Fruit fly (Drosophila melanogaster): ENCODE measurements around the gene Ccp84Aa.

Ccp84Aa gene

dm6 chr3R:6703784-6704183, at the start of gene Ccp84Aa:
Gene Ccp84Aa (plus strand): TSS chr3R:6704084.
- TF ChIP-seq CG9139 (GFP tag; optimal IDR thresholded peaks at IDR 0.05): no peak
- no peak for TF ChIP-seq topi (GFP tag; optimal IDR thresholded peaks at IDR 0.05)
- no peak for TF ChIP-seq CG6276 (GFP tag; optimal IDR thresholded peaks at IDR 0.05)
- TF ChIP-seq ss (GFP tag; optimal IDR thresholded peaks at IDR 0.05): no peak
- no peak for TF ChIP-seq esn (GFP tag; optimal IDR thresholded peaks at IDR 0.05)
- TF ChIP-seq eg (GFP tag; IDR thresholded peaks at IDR 0.05): no peak

dm6 chr3R:6657278-6658246, 46.3 kb upstream of the Ccp84Aa start, which contains the start of the genes CG1307 and twr:
Gene CG1307 (minus strand): TSS chr3R:6657442.
Gene twr (plus strand): TSS chr3R:6657882.
- TF ChIP-seq CG6792 (GFP tag; optimal IDR thresholded peaks at IDR 0.05) (no peak), CG3919 (GFP tag; optimal IDR thresholded peaks at IDR 0.05) (no peak), CG11762 (GFP tag; optimal IDR thresholded peaks at IDR 0.05; ENCODE audit: insufficient read depth) (no peak), svp (GFP tag) (no peak), CG6276 (GFP tag; optimal IDR thresholded peaks at IDR 0.05) (no peak), CG4318 (GFP tag; optimal IDR thresholded peaks at IDR 0.05) (no peak), Hr39 (GFP tag; optimal IDR thresholded peaks at IDR 0.05) (no peak), CG11902 (GFP tag; optimal IDR thresholded peaks at IDR 0.05) (no peak), eg (GFP tag; IDR thresholded peaks at IDR 0.05) (peak; percentile 59; the same call in 2 of the 3 replicates), Smox (GFP tag; optimal IDR thresholded peaks at IDR 0.05) (no peak), Met (GFP tag; optimal IDR thresholded peaks at IDR 0.05) (no peak), Sox102F (GFP tag; optimal IDR thresholded peaks at IDR 0.05) (no peak), CG8119 (GFP tag; IDR thresholded peaks at IDR 0.05) (peak; percentile 21; the same call in 1 of the 3 replicates), CG6808 (GFP tag; optimal IDR thresholded peaks at IDR 0.05) (no peak), achi (GFP tag; optimal IDR thresholded peaks at IDR 0.05) (peak; percentile 96), esn (GFP tag; optimal IDR thresholded peaks at IDR 0.05) (peak; percentile 13), topi (GFP tag; optimal IDR thresholded peaks at IDR 0.05) (no peak), dac (GFP tag; optimal IDR thresholded peaks at IDR 0.05) (no peak), Eip78C (GFP tag) (no peak), fd59A (GFP tag; optimal IDR thresholded peaks at IDR 0.05) (no peak), Sox15 (GFP tag; optimal IDR thresholded peaks at IDR 0.05) (no peak), Blimp-1 (GFP tag; optimal IDR thresholded peaks at IDR 0.05) (no peak), CG6854 (GFP tag; optimal IDR thresholded peaks at IDR 0.05) (no peak), Hr38 (GFP tag; optimal IDR thresholded peaks at IDR 0.05) (no peak), ss (GFP tag; optimal IDR thresholded peaks at IDR 0.05) (no peak), Hr4 (GFP tag; optimal IDR thresholded peaks at IDR 0.05) (no peak), spab (GFP tag; optimal IDR thresholded peaks at IDR 0.05) (no peak), acj6 (GFP tag; optimal IDR thresholded peaks at IDR 0.05) (no peak), dsx (GFP tag; optimal IDR thresholded peaks at IDR 0.05; ENCODE audit: poor library complexity, severe bottlenecking) (no peak), CG3032 (tag; optimal IDR thresholded peaks at IDR 0.05) (peak; percentile 2), CG15336 (GFP tag; IDR thresholded peaks at IDR 0.05) (0 out of 2 replicates have a peak, but pooled peaks have one; percentile 42), Ets96B (tag; optimal IDR thresholded peaks at IDR 0.05) (no peak), lz (GFP tag; optimal IDR thresholded peaks at IDR 0.05) (no peak)

dm6 chr3R:6659941-6660340, 43.9 kb upstream of the Ccp84Aa start, which contains the start of gene agt:
Gene agt (minus strand): TSS chr3R:6660100.
- TF ChIP-seq CG15336 (GFP tag; IDR thresholded peaks at IDR 0.05) (0 out of 2 replicates have a peak, but pooled peaks have one; percentile 16), CG11294 (GFP tag; IDR thresholded peaks at IDR 0.05) (no peak), Eip75B (GFP tag; optimal IDR thresholded peaks at IDR 0.05) (no peak), CG4318 (GFP tag; optimal IDR thresholded peaks at IDR 0.05) (no peak), CG7368 (GFP tag; optimal IDR thresholded peaks at IDR 0.05) (no peak), salr (GFP tag; optimal IDR thresholded peaks at IDR 0.05) (no peak), eg (GFP tag; IDR thresholded peaks at IDR 0.05) (no peak), fd85E (GFP tag; optimal IDR thresholded peaks at IDR 0.05) (no peak), esn (GFP tag; optimal IDR thresholded peaks at IDR 0.05) (peak; percentile 10), pdm3 (GFP tag; optimal IDR thresholded peaks at IDR 0.05) (no peak), CG16779 (tag; optimal IDR thresholded peaks at IDR 0.05) (no peak), CG6808 (GFP tag; optimal IDR thresholded peaks at IDR 0.05) (no peak), CG34406 (GFP tag; optimal IDR thresholded peaks at IDR 0.05) (no peak), Blimp-1 (GFP tag; optimal IDR thresholded peaks at IDR 0.05) (no peak), CG3919 (GFP tag; optimal IDR thresholded peaks at IDR 0.05) (no peak), CG3032 (tag; optimal IDR thresholded peaks at IDR 0.05) (peak; percentile 8), CG8632 (GFP tag; optimal IDR thresholded peaks at IDR 0.05) (no peak), fkh (GFP tag; optimal IDR thresholded peaks at IDR 0.05) (no peak), CG31627 (GFP tag; optimal IDR thresholded peaks at IDR 0.05) (no peak), CG6163 (GFP tag; IDR thresholded peaks at IDR 0.05) (no peak)

All from whole organism, prepupa.